Worm (Caenorhabditis elegans) whole organism, L1 larva: ENCODE data around the gene R02E4.3.

Experiments
- aly-2 ChIP-seq: fragments of 150-350 bp; optimal IDR thresholded peaks from 2 replicates; lab custom pipeline; 2014; ENCODE audit warnings: missing biosample characterization, missing genetic modification characterization
- ceh-63 ChIP-seq: fragments of 200-800 bp; sonication (Bioruptor generic); optimal IDR thresholded peaks from 2 replicates; lab custom pipeline; 2018; ENCODE audit warnings: mild to moderate bottlenecking, missing genetic modification characterization, missing compliant biosample characterization
- fos-1 ChIP-seq: fragments of 150-350 bp; optimal IDR thresholded peaks from 2 replicates; lab custom pipeline; 2014; ENCODE audit warnings: missing biosample characterization, missing genetic modification characterization
- skn-1 ChIP-seq: fragments of 150-350 bp; optimal IDR thresholded peaks from 2 replicates; lab custom pipeline; 2014; ENCODE audit warnings: missing biosample characterization, missing genetic modification characterization
- unc-62 ChIP-seq: fragments of 150-350 bp; optimal IDR thresholded peaks from 2 replicates; lab custom pipeline; 2014; ENCODE audit warnings: missing biosample characterization, missing genetic modification reagents, missing genetic modification characterization
- ztf-4 ChIP-seq: fragments of 150-350 bp; optimal IDR thresholded peaks from 2 replicates; lab custom pipeline; 2014; ENCODE audit warnings: missing biosample characterization, missing genetic modification characterization

ce11 chrX:4111416-4111815, 9.5 kb upstream of the R02E4.3 start, which contains the start of gene F09F9.2:
- TF ChIP-seq skn-1 (tag; lab: Kevin White, UChicago), result no peak
- no peak for TF ChIP-seq unc-62
- no peak for TF ChIP-seq ceh-63
- no peak for TF ChIP-seq fos-1
- TF ChIP-seq aly-2 (tag; lab: Kevin White, UChicago), result no peak
- TF ChIP-seq ztf-4 (tag; lab: Kevin White, UChicago), result no peak
